Worm (Caenorhabditis elegans): ENCODE data around the gene T13G4.7.

DNA sequence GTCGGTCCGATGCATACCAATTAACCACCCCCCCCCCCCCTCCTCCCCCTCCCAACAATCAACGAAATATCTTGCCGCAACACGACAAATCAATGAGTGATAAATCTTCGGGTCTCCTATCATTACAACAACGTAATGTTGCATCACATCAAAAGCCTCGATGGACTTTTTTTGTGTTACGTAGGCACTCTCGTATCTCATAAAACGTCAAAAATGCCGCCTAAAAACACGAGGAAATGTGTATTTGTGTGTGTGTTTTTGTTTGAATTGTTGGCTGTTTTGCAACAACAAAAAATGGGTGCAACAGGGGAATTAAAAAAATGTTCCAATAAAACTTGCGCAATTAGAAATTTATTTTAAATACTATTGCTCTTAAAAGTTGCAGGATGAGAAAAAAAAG, 38.7 kb downstream of the T13G4.7 start:
- no peak for TF ChIP-seq pha-4 (tag; optimal IDR thresholded peaks at IDR 0.05)
- TF ChIP-seq sea-2 (GFP tag; IDR thresholded peaks at IDR 0.05) = no peak
- TF ChIP-seq F52B5.7 (tag; optimal IDR thresholded peaks at IDR 0.05) = no peak
- no peak for TF ChIP-seq hmg-20 (GFP tag; IDR thresholded peaks at IDR 0.05)
- no peak for TF ChIP-seq ama-1 (optimal IDR thresholded peaks at IDR 0.05)
- TF ChIP-seq ama-1 (GFP tag; optimal IDR thresholded peaks at IDR 0.05) = no peak
- no peak for TF ChIP-seq F37B4.10 (GFP tag; IDR thresholded peaks at IDR 0.05)
- TF ChIP-seq F49E8.2 (tag; optimal IDR thresholded peaks at IDR 0.05; ENCODE audit: insufficient read depth) = no peak
- no peak for TF ChIP-seq lsy-27 (tag; optimal IDR thresholded peaks at IDR 0.05; ENCODE audit: borderline replicate concordance, insufficient read depth)

Measured in whole organism, young adult.